Worm (Caenorhabditis elegans): Measurements from ENCODE around the gene atz-1.

- TF ChIP-seq nfya-1 (tag; optimal IDR thresholded peaks at IDR 0.05; ENCODE audit: borderline replicate concordance, insufficient read depth) (no peak), unc-62 (GFP tag; optimal IDR thresholded peaks at IDR 0.05) (no peak), C06A6.2 (GFP tag; conservative IDR thresholded peaks at IDR 0.05) (no peak), aptf-2 (GFP tag; conservative IDR thresholded peaks at IDR 0.05) (no peak), snpc-4 (GFP tag; optimal IDR thresholded peaks at IDR 0.05) (no peak), snpc-4 (tag; optimal IDR thresholded peaks at IDR 0.05) (no peak), F37B4.10 (GFP tag; IDR thresholded peaks at IDR 0.05) (no peak), Y95B8A.8 (GFP tag; IDR thresholded peaks at IDR 0.05) (no peak), hsf-1 (GFP tag; IDR thresholded peaks at IDR 0.05) (no peak), atf-7 (tag; optimal IDR thresholded peaks at IDR 0.05) (no peak), lin-26 (GFP tag; IDR thresholded peaks at IDR 0.05) (no peak), sdz-38 (tag; optimal IDR thresholded peaks at IDR 0.05) (no peak)
These were observed 43.4 kb upstream of the atz-1 start for ce11 chrIV:12419291-12419690.

All from whole organism, young adult.